Worm (Caenorhabditis elegans) whole organism, L3 larva: ENCODE measurements around the gene hpl-2.

Experiments
- ZK546.5 ChIP-seq: sonication (generic microtip); optimal IDR thresholded peaks from 2 replicates; lab custom pipeline; 2017; ENCODE audit warnings: missing biosample characterization, missing genetic modification characterization
- ama-1 ChIP-seq: fragments of 150-350 bp; optimal IDR thresholded peaks from 2 replicates; lab custom pipeline; 2018
- mdl-1 ChIP-seq: fragments of 150-350 bp; optimal IDR thresholded peaks from 2 replicates; lab custom pipeline; 2014; ENCODE audit warnings: missing biosample characterization, missing genetic modification characterization
- nhr-237 ChIP-seq: fragments of 150-350 bp; optimal IDR thresholded peaks from 2 replicates; lab custom pipeline; 2014; ENCODE audit warnings: missing biosample characterization, missing genetic modification characterization
- nhr-25 ChIP-seq: sonication (generic microtip); optimal IDR thresholded peaks from 2 replicates; lab custom pipeline; 2017; ENCODE audit warnings: missing biosample characterization, missing genetic modification characterization
- nhr-28 ChIP-seq: fragments of 150-350 bp; optimal IDR thresholded peaks from 2 replicates; lab custom pipeline; 2014; ENCODE audit warnings: missing biosample characterization, missing genetic modification characterization
- pqm-1 ChIP-seq: fragments of 150-350 bp; optimal IDR thresholded peaks from 2 replicates; lab custom pipeline; 2017; ENCODE audit warnings: missing biosample characterization, missing genetic modification characterization, inconsistent platforms
- tbx-2 ChIP-seq: sonication (generic microtip); optimal IDR thresholded peaks from 2 replicates; lab custom pipeline; 2016; ENCODE audit warnings: mild to moderate bottlenecking, missing genetic modification characterization, missing compliant biosample characterization
- unc-62 ChIP-seq: fragments of 150-350 bp; sonication (generic microtip); optimal IDR thresholded peaks from 4 replicates; lab custom pipeline; 2014; ENCODE audit warnings: missing biosample characterization, missing genetic modification reagents, missing genetic modification characterization
- ztf-11 ChIP-seq: fragments of 150-350 bp; optimal IDR thresholded peaks from 2 replicates; lab custom pipeline; 2014; ENCODE audit warnings: missing biosample characterization, missing genetic modification characterization

- no peak for TF ChIP-seq mdl-1 (tag; lab: Kevin White, UChicago)
- TF ChIP-seq nhr-28, result no peak
- TF ChIP-seq tbx-2 (tag; lab: Kevin White, UChicago), result no peak
- no peak for TF ChIP-seq ztf-11 (tag; lab: Kevin White, UChicago)
- no peak for TF ChIP-seq nhr-25 (tag; lab: Kevin White, UChicago)
- TF ChIP-seq unc-62 (GFP tag; lab: Kevin White, UChicago), result no peak
- no peak for TF ChIP-seq pqm-1
- TF ChIP-seq ama-1 (lab: Kevin White, UChicago), result no peak
- no peak for TF ChIP-seq nhr-237 (tag; lab: Kevin White, UChicago)
- no peak for TF ChIP-seq ZK546.5 (tag; lab: Kevin White, UChicago)
Measured at ce11 chrIII:10730510-10730909, 24.8 kb downstream of the hpl-2 start, which contains the start of gene tat-3.
